Fruit fly (Drosophila melanogaster): Measurements from ENCODE around the gene fray.

The fray gene

DNA sequence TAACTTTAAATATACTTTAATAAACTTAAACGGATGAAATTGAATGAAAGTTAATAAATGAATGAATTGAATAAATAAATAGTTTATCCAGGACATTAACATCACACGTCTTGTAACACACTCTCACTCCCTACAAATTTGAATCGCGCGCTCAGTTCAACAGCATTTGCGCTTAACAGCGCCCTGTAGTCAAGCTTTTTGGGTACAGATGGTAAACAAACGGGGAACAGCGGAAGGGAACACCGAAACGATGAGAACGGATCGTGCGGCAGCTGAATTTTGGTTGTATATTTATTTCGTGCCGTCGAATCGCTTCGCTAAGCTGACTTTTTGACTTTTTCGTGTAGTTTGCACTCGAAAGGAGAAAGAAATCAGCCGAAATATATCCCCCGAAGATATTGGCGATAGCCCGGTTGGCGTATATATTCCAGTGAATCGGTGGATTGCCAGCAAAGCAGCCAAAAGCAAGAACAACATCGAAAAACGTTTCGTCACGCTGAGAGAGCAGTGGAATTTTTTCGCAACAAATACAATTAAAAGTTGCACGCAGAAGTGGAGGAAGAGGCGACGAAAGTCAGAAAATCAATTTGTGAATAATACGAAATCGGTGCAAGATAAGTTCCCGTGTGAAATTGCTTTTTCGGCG lies at the start of gene fray, which contains the start of gene CG7694:
fray (plus strand) TSS at position 247 of the 646 bp plus-strand sequence.
CG7694 (plus strand) TSS at position 247 of the 646 bp plus-strand sequence.
- 0 out of 3 replicates have a peak, but pooled peaks have one; percentile 10 for TF ChIP-seq CG34422 (GFP tag; IDR thresholded peaks at IDR 0.05)
- TF ChIP-seq Meics (GFP tag; optimal IDR thresholded peaks at IDR 0.05), result no peak
- no peak for TF ChIP-seq CG4360 (GFP tag; IDR thresholded peaks at IDR 0.05)
- TF ChIP-seq esg (GFP tag; conservative IDR thresholded peaks at IDR 0.05), result no peak
- peak; percentile 53 for TF ChIP-seq stwl (tag; optimal IDR thresholded peaks at IDR 0.05)
- 0 out of 3 replicates have a peak, but pooled peaks have one; percentile 11 for TF ChIP-seq row (GFP tag; IDR thresholded peaks at IDR 0.05)
- peak; percentile 50 for TF ChIP-seq Med (GFP tag)
- 0 out of 2 replicates have a peak, but pooled peaks have one; percentile 9 for TF ChIP-seq bbx (GFP tag; IDR thresholded peaks at IDR 0.05; ENCODE audit: partially characterized antibody)
- peak; percentile 63 for TF ChIP-seq CG1603 (tag; optimal IDR thresholded peaks at IDR 0.05)
- peak; percentile 89 for TF ChIP-seq E2f2 (GFP tag; IDR thresholded peaks at IDR 0.05)
- peak; percentile 9 for TF ChIP-seq BEAF-32 (GFP tag; optimal IDR thresholded peaks at IDR 0.05)
- peak; percentile 37 for TF ChIP-seq CG12659 (GFP tag; optimal IDR thresholded peaks at IDR 0.05)
- no peak for TF ChIP-seq GATAe (GFP tag; conservative IDR thresholded peaks at IDR 0.05)
- TF ChIP-seq CG13287 (GFP tag; IDR thresholded peaks at IDR 0.05; ENCODE audit: partially characterized antibody), result peak; percentile 20; the same call in 1 of the 2 replicates
- peak; percentile 99 for TF ChIP-seq pfk (GFP tag; optimal IDR thresholded peaks at IDR 0.05)
- peak; percentile 85 for TF ChIP-seq Dp (GFP tag; optimal IDR thresholded peaks at IDR 0.05)
- peak; percentile 43 for TF ChIP-seq pzg (GFP tag; optimal IDR thresholded peaks at IDR 0.05)
- TF ChIP-seq CG16815 (GFP tag; optimal IDR thresholded peaks at IDR 0.05), result no peak
- peak; percentile 43; the same call in 1 of the 2 replicates for TF ChIP-seq CG14667 (GFP tag; IDR thresholded peaks at IDR 0.05)
- TF ChIP-seq sna (GFP tag; IDR thresholded peaks at IDR 0.05; ENCODE audit: partially characterized antibody), result 0 out of 2 replicates have a peak, but pooled peaks have one; percentile 33
- peak; percentile 99 for TF ChIP-seq CG17186 (GFP tag; optimal IDR thresholded peaks at IDR 0.05)

DNA sequence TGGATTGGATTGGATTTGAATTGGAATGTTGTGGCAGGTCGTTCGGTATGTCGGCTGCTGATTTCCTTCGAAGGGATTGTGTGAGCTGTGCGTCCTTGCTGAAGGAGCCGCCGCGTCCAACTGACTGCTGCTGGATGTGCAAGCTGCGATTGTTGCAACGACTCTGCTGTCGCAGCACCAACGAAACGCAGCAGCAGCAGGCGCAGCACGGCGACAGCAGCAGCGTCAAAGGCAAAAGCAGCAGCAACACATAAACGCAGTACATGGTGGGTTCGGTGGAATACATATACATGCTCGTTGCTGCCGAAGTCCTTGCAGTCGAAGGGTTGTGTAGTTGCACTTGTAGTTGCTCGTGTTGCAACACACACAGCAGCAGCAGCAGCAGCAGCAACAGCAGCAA lies 27.4 kb upstream of the fray start, which contains the start of gene fru:
fru (minus strand) TSS at position 101 of the 400 bp plus-strand sequence.
- TF ChIP-seq Usf (GFP tag; optimal IDR thresholded peaks at IDR 0.05) (no peak), dpn (GFP tag; optimal IDR thresholded peaks at IDR 0.05) (no peak), CG11695 (GFP tag; IDR thresholded peaks at IDR 0.05) (no peak), Med (GFP tag) (no peak), CG14050 (GFP tag; IDR thresholded peaks at IDR 0.05) (no peak), Hr78 (GFP tag; optimal IDR thresholded peaks at IDR 0.05) (no peak), CG4617 (GFP tag; optimal IDR thresholded peaks at IDR 0.05; ENCODE audit: borderline replicate concordance) (no peak), stwl (tag; optimal IDR thresholded peaks at IDR 0.05) (no peak), B-H1 (GFP tag; IDR thresholded peaks at IDR 0.05) (no peak), Side (GFP tag; optimal IDR thresholded peaks at IDR 0.05) (no peak), CG4328 (GFP tag; optimal IDR thresholded peaks at IDR 0.05) (no peak), bab2 (GFP tag; optimal IDR thresholded peaks at IDR 0.05) (no peak), grau (tag; optimal IDR thresholded peaks at IDR 0.05) (no peak), CG6765 (GFP tag; optimal IDR thresholded peaks at IDR 0.05) (no peak), zen (tag; optimal IDR thresholded peaks at IDR 0.05) (no peak), corto (GFP tag; optimal IDR thresholded peaks at IDR 0.05) (no peak), br (optimal IDR thresholded peaks at IDR 0.05) (no peak), tll (GFP tag; optimal IDR thresholded peaks at IDR 0.05) (no peak), CG16815 (GFP tag; optimal IDR thresholded peaks at IDR 0.05) (no peak)
